ENCODE assay signal across 2 fruit fly cellular contexts in genomic region chrX:5772409-5772808, dm6.
TF ChIP-seq lines count a peak whose summit lies in the region.

No protein-coding gene starts in this region.

- TF ChIP-seq CTCF in whole organism, embryonic (GFP tag; optimal IDR thresholded peaks at IDR 0.05; lab: Kevin White, UChicago), result no peak

TF ChIP-seq in whole organism, embryonic, 481 proteins besides CTCF, POLR2A, EP300 and RAD21:
- TF ChIP-seq Trl (optimal IDR thresholded peaks at IDR 0.05; lab: Kevin White, UChicago) (peak in 1 of 2 experiments; percentile 48), Trl (GFP tag; optimal IDR thresholded peaks at IDR 0.05; lab: Kevin White, UChicago) (no peak), Poxn (GFP tag; IDR thresholded peaks at IDR 0.05; lab: Robert Waterston, UW) (no peak), esg (GFP tag; conservative IDR thresholded peaks at IDR 0.05; lab: Robert Waterston, UW) (no peak), Drgx (GFP tag; IDR thresholded peaks at IDR 0.05; lab: Robert Waterston, UW) (no peak), gcm (GFP tag; optimal IDR thresholded peaks at IDR 0.05; lab: Kevin White, UChicago) (no peak), CG10431 (GFP tag; optimal IDR thresholded peaks at IDR 0.05; lab: Kevin White, UChicago) (peak; percentile 38), CG13894 (tag; optimal IDR thresholded peaks at IDR 0.05; lab: Kevin White, UChicago) (no peak), CG15696 (tag; optimal IDR thresholded peaks at IDR 0.05; lab: Kevin White, UChicago) (no peak), D19B (GFP tag; optimal IDR thresholded peaks at IDR 0.05; lab: Kevin White, UChicago) (no peak), Doc2 (GFP tag; IDR thresholded peaks at IDR 0.05; lab: Robert Waterston, UW) (no peak), Blimp-1 (GFP tag; optimal IDR thresholded peaks at IDR 0.05; lab: Kevin White, UChicago) (peak; percentile 98), tll (GFP tag; optimal IDR thresholded peaks at IDR 0.05; lab: Kevin White, UChicago) (no peak)

TF ChIP-seq in whole organism, prepupa, 60 proteins besides CTCF, POLR2A, EP300 and RAD21:
- TF ChIP-seq CG9139 (GFP tag; optimal IDR thresholded peaks at IDR 0.05; lab: Kevin White, UChicago), result no peak
- 0 out of 3 replicates have a peak, but pooled peaks have one; percentile 25 for TF ChIP-seq CG8119 (GFP tag; IDR thresholded peaks at IDR 0.05; lab: Robert Waterston, UW)
- peak; percentile 48 for TF ChIP-seq CG6854 (GFP tag; optimal IDR thresholded peaks at IDR 0.05; lab: Kevin White, UChicago)
- TF ChIP-seq Blimp-1 (GFP tag; optimal IDR thresholded peaks at IDR 0.05; lab: Kevin White, UChicago), result peak; percentile 90
- no peak for TF ChIP-seq dsx (GFP tag; optimal IDR thresholded peaks at IDR 0.05; lab: Kevin White, UChicago; ENCODE audit: poor library complexity, severe bottlenecking)

Comparison
In these comparisons a context has a peak if more than half of its experiments do, and no peak if none do; other contexts are left out.
1. Of the 7 proteins assayed by ChIP-seq in both whole organism, embryonic and whole organism, prepupa: peak only in whole organism, embryonic: none; only in whole organism, prepupa: CG6854; in both: Blimp-1; in neither: 5.